Fruit fly (Drosophila melanogaster) whole organism, embryonic: ENCODE measurements around the gene cdi.

Source experiments
- Bgb ChIP-seq: fragments of 200-800 bp; sonication (Bioruptor generic); IDR thresholded peaks from 2 replicates; pipeline ENCODE4 v1.3.6; 2022; ENCODE audit warnings: missing biosample characterization, missing genetic modification characterization; ENCODE audit not compliant: partially characterized antibody
- CG11504 ChIP-seq: fragments of 200-800 bp; sonication (Bioruptor generic); optimal IDR thresholded peaks from 3 replicates; lab custom pipeline; 2019; ENCODE audit warnings: missing biosample characterization, mild to moderate bottlenecking, missing genetic modification characterization, moderate library complexity
- CG12659 ChIP-seq: fragments of 200-800 bp; sonication (Bioruptor generic); optimal IDR thresholded peaks from 3 replicates; lab custom pipeline; 2017; ENCODE audit warnings: mild to moderate bottlenecking, missing biosample characterization, missing genetic modification reagents, missing genetic modification characterization
- CG12942 ChIP-seq: fragments of 200-800 bp; sonication (Bioruptor generic); optimal IDR thresholded peaks from 3 replicates; lab custom pipeline; 2016; ENCODE audit warnings: missing biosample characterization, missing genetic modification characterization
- CG13296 ChIP-seq: fragments of 200-800 bp; sonication (Bioruptor generic); optimal IDR thresholded peaks from 3 replicates; lab custom pipeline; 2018; ENCODE audit warnings: missing biosample characterization, mild to moderate bottlenecking, missing genetic modification characterization
- CG14667 ChIP-seq: fragments of 200-800 bp; sonication (Bioruptor generic); IDR thresholded peaks from 2 replicates; pipeline ENCODE4 v1.3.6; 2022; ENCODE audit warnings: missing biosample characterization, missing genetic modification characterization
- CG17359 ChIP-seq: fragments of 200-800 bp; sonication (Bioruptor generic); optimal IDR thresholded peaks from 3 replicates; lab custom pipeline; 2018; ENCODE audit warnings: missing biosample characterization, mild to moderate bottlenecking, missing genetic modification characterization, moderate library complexity
- CG17385 ChIP-seq: fragments of 200-800 bp; sonication (Bioruptor generic); optimal IDR thresholded peaks from 3 replicates; lab custom pipeline; 2018; ENCODE audit warnings: missing biosample characterization, mild to moderate bottlenecking, missing genetic modification characterization
- CG17912 ChIP-seq: fragments of 200-800 bp; sonication (Bioruptor generic); optimal IDR thresholded peaks from 2 replicates; lab custom pipeline; 2018; ENCODE audit warnings: missing biosample characterization, mild to moderate bottlenecking, missing genetic modification characterization
- CG18619 ChIP-seq: fragments of 200-800 bp; sonication (Bioruptor generic); optimal IDR thresholded peaks from 3 replicates; lab custom pipeline; 2017; ENCODE audit warnings: missing biosample characterization, mild to moderate bottlenecking, missing genetic modification characterization
- CG3281 ChIP-seq: fragments of 200-800 bp; sonication (Bioruptor generic); optimal IDR thresholded peaks from 3 replicates; lab custom pipeline; 2017; ENCODE audit warnings: missing biosample characterization, mild to moderate bottlenecking, missing genetic modification characterization
- CG33557 ChIP-seq: fragments of 200-800 bp; sonication (Bioruptor generic); optimal IDR thresholded peaks from 2 replicates; lab custom pipeline; 2019; ENCODE audit warnings: missing biosample characterization, mild to moderate bottlenecking, missing genetic modification characterization, moderate library complexity
- CG34422 ChIP-seq: fragments of 200-800 bp; sonication (Bioruptor generic); IDR thresholded peaks from 3 replicates; pipeline ENCODE4 v1.3.6; 2022; ENCODE audit warnings: missing biosample characterization, missing genetic modification characterization
- CG4820 ChIP-seq: fragments of 200-800 bp; sonication (Bioruptor generic); optimal IDR thresholded peaks from 3 replicates; lab custom pipeline; 2016; ENCODE audit warnings: missing biosample characterization, missing genetic modification characterization
- CG5180 ChIP-seq: fragments of 200-800 bp; sonication (Bioruptor generic); optimal IDR thresholded peaks from 3 replicates; lab custom pipeline; 2017; ENCODE audit warnings: missing biosample characterization, missing genetic modification characterization, mild to moderate bottlenecking, moderate library complexity, missing genetic modification reagents
- CG6683 ChIP-seq: fragments of 200-800 bp; sonication (Bioruptor generic); optimal IDR thresholded peaks from 2 replicates; lab custom pipeline; 2017; ENCODE audit warnings: missing biosample characterization, mild to moderate bottlenecking, missing genetic modification characterization, missing genetic modification reagents
- CoRest ChIP-seq: fragments of 200-800 bp; sonication (Bioruptor generic); optimal IDR thresholded peaks from 3 replicates; lab custom pipeline; 2018; ENCODE audit warnings: missing biosample characterization, mild to moderate bottlenecking, missing genetic modification characterization, moderate library complexity
- Dad ChIP-seq: fragments of 200-800 bp; sonication (Bioruptor generic); optimal IDR thresholded peaks from 3 replicates; lab custom pipeline; 2016; ENCODE audit warnings: missing biosample characterization, missing genetic modification characterization
- Elba2 ChIP-seq: fragments of 200-800 bp; sonication (Bioruptor generic); optimal IDR thresholded peaks from 3 replicates; lab custom pipeline; 2016; ENCODE audit warnings: missing biosample characterization, missing genetic modification characterization
- Fer3 ChIP-seq: fragments of 200-800 bp; sonication (Bioruptor generic); optimal IDR thresholded peaks from 2 replicates; lab custom pipeline; 2018; ENCODE audit warnings: missing biosample characterization, mild to moderate bottlenecking, missing genetic modification characterization, moderate library complexity
- H15 ChIP-seq: fragments of 200-800 bp; sonication (Bioruptor generic); IDR thresholded peaks from 3 replicates; pipeline ENCODE4 v1.3.6; 2022; ENCODE audit warnings: missing biosample characterization, missing genetic modification characterization
- HLH3B ChIP-seq: fragments of 200-800 bp; sonication (Bioruptor generic); IDR thresholded peaks from 2 replicates; pipeline ENCODE4 v1.3.6; 2022; ENCODE audit warnings: missing biosample characterization, missing genetic modification characterization
- Hr78 ChIP-seq, 2 experiments: fragments of 200-800 bp in 1 of 2; fragments of >200 bp in 1 of 2; sonication (Bioruptor generic) in 1 of 2; optimal IDR thresholded peaks; 2 replicates each; lab custom pipeline; 2017 to 2019; ENCODE audit warnings: missing biosample characterization in 2 of 2, missing genetic modification characterization in 2 of 2, mild to moderate bottlenecking in 1 of 2, moderate library complexity in 1 of 2
- Med ChIP-seq: fragments of 200-800 bp; sonication (Bioruptor generic); peaks from one replicate; lab custom pipeline; 2016; ENCODE audit warnings: missing biosample characterization, missing genetic modification characterization, mild to moderate bottlenecking, inconsistent platforms, moderate library complexity
- NC2β ChIP-seq: fragments of 200-800 bp; sonication (Bioruptor generic); optimal IDR thresholded peaks from 2 replicates; lab custom pipeline; 2016; ENCODE audit warnings: missing biosample characterization, missing genetic modification characterization
- NFAT ChIP-seq: fragments of 200-800 bp; sonication (Bioruptor generic); IDR thresholded peaks from 2 replicates; pipeline ENCODE4 v1.3.6; 2022; ENCODE audit warnings: missing biosample characterization, missing genetic modification characterization
- Rfx ChIP-seq: fragments of 200-800 bp; sonication (Bioruptor generic); IDR thresholded peaks from 2 replicates; pipeline ENCODE4 v1.3.6; 2022; ENCODE audit warnings: missing biosample characterization, missing genetic modification characterization
- Rx ChIP-seq: fragments of 200-800 bp; sonication (Bioruptor generic); IDR thresholded peaks from 2 replicates; pipeline ENCODE4 v1.3.6; 2022; ENCODE audit warnings: missing biosample characterization, missing genetic modification characterization
- Sin3A ChIP-seq: fragments of >200 bp; optimal IDR thresholded peaks from 2 replicates; lab custom pipeline; 2018
- Tbp ChIP-seq: fragments of >200 bp; optimal IDR thresholded peaks from 2 replicates; lab custom pipeline; 2018; ENCODE audit warnings: missing biosample characterization, missing genetic modification characterization
- bbx ChIP-seq: fragments of 200-800 bp; sonication (Bioruptor generic); IDR thresholded peaks from 2 replicates; pipeline ENCODE4 v1.3.6; 2022; ENCODE audit warnings: missing biosample characterization, missing genetic modification characterization; ENCODE audit not compliant: partially characterized antibody
- dan ChIP-seq: fragments of 200-800 bp; sonication (Bioruptor generic); IDR thresholded peaks from 2 replicates; pipeline ENCODE4 v1.3.6; 2022; ENCODE audit warnings: missing biosample characterization, missing genetic modification characterization
- dimm ChIP-seq: fragments of 200-800 bp; sonication (Bioruptor generic); IDR thresholded peaks from 2 replicates; pipeline ENCODE4 v1.3.6; 2022; ENCODE audit warnings: missing biosample characterization, missing genetic modification characterization
- ewg ChIP-seq: fragments of 200-800 bp; sonication (Bioruptor generic); optimal IDR thresholded peaks from 3 replicates; lab custom pipeline; 2017; ENCODE audit warnings: mild to moderate bottlenecking, missing biosample characterization, missing genetic modification reagents, missing genetic modification characterization
- eyg ChIP-seq: fragments of 200-800 bp; sonication (Bioruptor generic); optimal IDR thresholded peaks from 3 replicates; lab custom pipeline; 2016; ENCODE audit warnings: missing biosample characterization, missing genetic modification characterization
- grau ChIP-seq: fragments of 200-800 bp; optimal IDR thresholded peaks from 3 replicates; lab custom pipeline; 2019; ENCODE audit warnings: missing biosample characterization, mild to moderate bottlenecking, missing genetic modification characterization, moderate library complexity
- jumu ChIP-seq: fragments of 200-800 bp; sonication (Bioruptor generic); optimal IDR thresholded peaks from 3 replicates; lab custom pipeline; 2016; ENCODE audit warnings: missing biosample characterization, missing genetic modification characterization
- lmd ChIP-seq: fragments of 200-800 bp; sonication (Bioruptor generic); IDR thresholded peaks from 2 replicates; pipeline ENCODE4 v1.3.6; 2022; ENCODE audit warnings: missing biosample characterization, missing genetic modification characterization
- lov ChIP-seq, 2 experiments: fragments of 200-800 bp in 1 of 2; fragments of >200 bp in 1 of 2; sonication (Bioruptor generic) in 1 of 2; IDR thresholded peaks in 1 of 2; optimal IDR thresholded peaks in 1 of 2; 2 replicates in 1 of 2; 3 replicates in 1 of 2; pipeline versions ENCODE4 v1.3.6 to Lab custom; 2017 to 2022; ENCODE audit warnings: missing biosample characterization in 1 of 2, missing genetic modification characterization in 1 of 2
- nmo ChIP-seq: fragments of 200-800 bp; sonication (Bioruptor generic); optimal IDR thresholded peaks from 2 replicates; lab custom pipeline; 2018; ENCODE audit warnings: missing biosample characterization, mild to moderate bottlenecking, missing genetic modification characterization, moderate library complexity
- p53 ChIP-seq: fragments of 200-800 bp; sonication (Bioruptor generic); optimal IDR thresholded peaks from 2 replicates; lab custom pipeline; 2016; ENCODE audit warnings: missing biosample characterization, missing genetic modification characterization
- pum ChIP-seq: fragments of 200-800 bp; sonication (Bioruptor generic); optimal IDR thresholded peaks from 2 replicates; lab custom pipeline; 2016; ENCODE audit warnings: missing biosample characterization, missing genetic modification characterization
- seq ChIP-seq: fragments of 200-800 bp; sonication (Bioruptor generic); IDR thresholded peaks from 2 replicates; pipeline ENCODE4 v1.3.6; 2022; ENCODE audit warnings: missing biosample characterization, missing genetic modification characterization
- shn ChIP-seq: fragments of 200-800 bp; sonication (Bioruptor generic); optimal IDR thresholded peaks from 3 replicates; lab custom pipeline; 2016; ENCODE audit warnings: missing biosample characterization, missing genetic modification characterization
- sug ChIP-seq: fragments of 200-800 bp; optimal IDR thresholded peaks from 2 replicates; lab custom pipeline; 2019; ENCODE audit warnings: missing biosample characterization, mild to moderate bottlenecking, missing genetic modification characterization, moderate library complexity
- toy ChIP-seq: fragments of 200-800 bp; sonication (Bioruptor generic); IDR thresholded peaks from 2 replicates; pipeline ENCODE4 v1.3.6; 2022; ENCODE audit warnings: missing biosample characterization, missing genetic modification characterization
- tup ChIP-seq: fragments of 200-800 bp; sonication (Bioruptor generic); optimal IDR thresholded peaks from 2 replicates; lab custom pipeline; 2016; ENCODE audit warnings: missing biosample characterization, mild to moderate bottlenecking, missing genetic modification characterization, moderate library complexity
- unc-4 ChIP-seq: fragments of 200-800 bp; sonication (Bioruptor generic); IDR thresholded peaks from 2 replicates; pipeline ENCODE4 v1.3.6; 2022; ENCODE audit warnings: missing biosample characterization, missing genetic modification characterization; ENCODE audit not compliant: partially characterized antibody
- unpg ChIP-seq: fragments of 200-800 bp; sonication (Bioruptor generic); optimal IDR thresholded peaks from 3 replicates; lab custom pipeline; 2018; ENCODE audit warnings: missing biosample characterization, mild to moderate bottlenecking, missing genetic modification characterization, moderate library complexity

cdi gene

DNA sequence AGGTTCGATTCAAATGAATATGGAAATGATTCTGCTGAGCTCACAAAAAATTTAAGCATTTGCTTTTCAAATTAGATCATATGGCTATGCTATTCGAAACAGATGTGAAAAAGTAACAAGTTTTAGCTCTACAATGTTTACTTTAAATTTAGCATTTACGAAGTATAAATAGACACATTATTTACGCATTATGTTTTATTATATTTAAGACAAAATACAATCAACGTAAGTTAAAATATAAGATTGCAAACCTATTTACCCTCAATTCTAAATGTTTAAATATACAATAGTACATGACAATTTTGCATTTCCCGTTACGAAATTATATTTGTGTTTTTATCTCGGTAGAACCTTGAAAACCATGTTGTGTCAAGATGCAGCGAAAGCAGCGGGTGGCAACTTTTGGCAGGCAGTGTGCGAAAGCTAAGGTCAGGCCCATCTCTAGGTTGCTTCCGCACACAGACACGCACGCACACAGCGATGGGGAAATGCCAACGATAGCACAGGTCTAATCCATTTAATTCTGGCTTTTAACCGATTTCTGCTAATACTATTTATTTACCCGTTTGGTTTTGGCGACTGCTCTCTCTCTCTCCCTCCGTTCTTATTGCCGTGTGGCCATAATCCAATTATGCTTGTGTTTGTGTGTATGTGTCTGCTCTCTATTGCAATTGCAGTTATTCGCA is 800 bp downstream of the cdi start (continued):
- peak; percentile 31; the same call in 1 of the 2 replicates for TF ChIP-seq lmd
- no peak for TF ChIP-seq tup (GFP tag; lab: Kevin White, UChicago)
- no peak for TF ChIP-seq unpg
- peak; percentile 30 for TF ChIP-seq CoRest
- TF ChIP-seq shn (GFP tag; lab: Kevin White, UChicago) = peak; percentile 6
- TF ChIP-seq CG6683 (GFP tag; lab: Kevin White, UChicago) = no peak
- TF ChIP-seq NFAT (GFP tag; lab: Robert Waterston, UW) = peak; percentile 57; the same call in 1 of the 2 replicates
- peak; percentile 7 for TF ChIP-seq CG13296
- no peak for TF ChIP-seq NC2β (GFP tag; lab: Kevin White, UChicago)
- TF ChIP-seq jumu (GFP tag; lab: Kevin White, UChicago) = no peak
- peak; percentile 85 for TF ChIP-seq Elba2 (GFP tag; lab: Kevin White, UChicago)
- no peak for TF ChIP-seq H15
- peak; percentile 33 for TF ChIP-seq nmo
- TF ChIP-seq Dad (GFP tag; lab: Kevin White, UChicago) = no peak
- TF ChIP-seq Bgb (GFP tag; lab: Robert Waterston, UW) = no peak
- peak; percentile 33 for TF ChIP-seq grau (tag; lab: Kevin White, UChicago)
- no peak for TF ChIP-seq CG3281 (GFP tag; lab: Kevin White, UChicago)
- no peak for TF ChIP-seq Tbp (GFP tag; lab: Kevin White, UChicago)
- TF ChIP-seq HLH3B (GFP tag; lab: Robert Waterston, UW) = no peak
- no peak for TF ChIP-seq Fer3
- no peak for TF ChIP-seq CG17912 (GFP tag; lab: Kevin White, UChicago)
- TF ChIP-seq unc-4 (GFP tag; lab: Robert Waterston, UW) = no peak
- TF ChIP-seq CG12942 (GFP tag; lab: Kevin White, UChicago) = no peak
- peak; percentile 55 for TF ChIP-seq CG5180
- no peak for TF ChIP-seq Hr78 (GFP tag; optimal IDR thresholded peaks at IDR 0.05; lab: Kevin White, UChicago)
- peak; percentile 21 for TF ChIP-seq pum (GFP tag; lab: Kevin White, UChicago)
- TF ChIP-seq CG33557 = no peak
- peak; percentile 85 for TF ChIP-seq Med (GFP tag; lab: Kevin White, UChicago)
- TF ChIP-seq CG17359 (tag; lab: Kevin White, UChicago) = peak; percentile 12
- no peak for TF ChIP-seq lov (optimal IDR thresholded peaks at IDR 0.05; lab: Kevin White, UChicago)
- no peak for TF ChIP-seq lov (GFP tag; IDR thresholded peaks at IDR 0.05; lab: Robert Waterston, UW)
- TF ChIP-seq ewg (GFP tag; lab: Kevin White, UChicago) = peak; percentile 20
- no peak for TF ChIP-seq Rx (GFP tag; lab: Robert Waterston, UW)
- peak; percentile 25 for TF ChIP-seq CG18619 (GFP tag; lab: Kevin White, UChicago)
- TF ChIP-seq CG11504 = peak; percentile 60
- TF ChIP-seq dan = no peak
- no peak for TF ChIP-seq CG14667 (GFP tag; lab: Robert Waterston, UW)
- peak; percentile 35 for TF ChIP-seq CG17385 (GFP tag; lab: Kevin White, UChicago)
- no peak for TF ChIP-seq seq (GFP tag; lab: Robert Waterston, UW)
- TF ChIP-seq toy = 0 out of 2 replicates have a peak, but pooled peaks have one; percentile 19
- no peak for TF ChIP-seq sug (tag; lab: Kevin White, UChicago)
- TF ChIP-seq CG4820 = peak; percentile 6
- TF ChIP-seq CG12659 = peak; percentile 34
- TF ChIP-seq eyg (GFP tag; lab: Kevin White, UChicago) = no peak
- TF ChIP-seq Sin3A = no peak
- no peak for TF ChIP-seq Rfx
- no peak for TF ChIP-seq bbx (GFP tag; lab: Robert Waterston, UW)
- 0 out of 3 replicates have a peak, but pooled peaks have one; percentile 18 for TF ChIP-seq CG34422 (GFP tag; lab: Robert Waterston, UW)
- TF ChIP-seq p53 (GFP tag; lab: Kevin White, UChicago) = no peak
- TF ChIP-seq dimm (GFP tag; lab: Robert Waterston, UW) = no peak
